Fruit fly (Drosophila melanogaster) whole organism, embryonic: ENCODE results near the gene CG7627.
A peak's percentile ranks its signal among the peaks of the same experiment; 100 is the strongest.

Experiments
- Abd-B ChIP-seq: fragments of 200-800 bp; sonication (Bioruptor generic); optimal IDR thresholded peaks from 2 replicates; lab custom pipeline; 2018; ENCODE audit warnings: missing biosample characterization, mild to moderate bottlenecking, missing genetic modification characterization, moderate library complexity
- B-H1 ChIP-seq: fragments of 200-800 bp; sonication (Bioruptor generic); IDR thresholded peaks from 3 replicates; pipeline ENCODE4 v1.3.6; 2022; ENCODE audit warnings: missing biosample characterization, missing genetic modification characterization
- BtbVII ChIP-seq: fragments of 200-800 bp; sonication (Bioruptor generic); optimal IDR thresholded peaks from 3 replicates; lab custom pipeline; 2017; ENCODE audit warnings: missing biosample characterization, mild to moderate bottlenecking, missing genetic modification characterization
- Bteb2 ChIP-seq: fragments of 200-800 bp; sonication (Bioruptor generic); optimal IDR thresholded peaks from 2 replicates; lab custom pipeline; 2016; ENCODE audit warnings: missing biosample characterization, missing genetic modification characterization
- CG11247 ChIP-seq: fragments of 200-800 bp; sonication (Bioruptor generic); IDR thresholded peaks from 2 replicates; pipeline ENCODE4 v1.3.6; 2022; ENCODE audit warnings: missing biosample characterization, missing genetic modification characterization
- CG11696 ChIP-seq: fragments of 200-800 bp; sonication (Bioruptor generic); IDR thresholded peaks from 2 replicates; pipeline ENCODE4 v1.3.6; 2022; ENCODE audit warnings: missing biosample characterization, missing genetic modification characterization
- CG1647 ChIP-seq: fragments of 200-800 bp; sonication (Bioruptor generic); optimal IDR thresholded peaks from 3 replicates; lab custom pipeline; 2016; ENCODE audit warnings: missing biosample characterization, missing genetic modification characterization
- CG16779 ChIP-seq: fragments of 200-800 bp; sonication (Bioruptor generic); IDR thresholded peaks from 2 replicates; pipeline ENCODE4 v1.3.6; 2022; ENCODE audit warnings: missing biosample characterization, missing genetic modification characterization
- CG16863 ChIP-seq: fragments of 200-800 bp; sonication (Bioruptor generic); optimal IDR thresholded peaks from 3 replicates; lab custom pipeline; 2016; ENCODE audit warnings: missing biosample characterization, missing genetic modification characterization
- CG17385 ChIP-seq: fragments of 200-800 bp; sonication (Bioruptor generic); optimal IDR thresholded peaks from 3 replicates; lab custom pipeline; 2018; ENCODE audit warnings: missing biosample characterization, mild to moderate bottlenecking, missing genetic modification characterization
- CG17802 ChIP-seq: fragments of 200-800 bp; sonication (Bioruptor generic); optimal IDR thresholded peaks from 2 replicates; lab custom pipeline; 2018; ENCODE audit warnings: missing biosample characterization, mild to moderate bottlenecking, missing genetic modification characterization, moderate library complexity
- CG3163 ChIP-seq: fragments of 200-800 bp; sonication (Bioruptor generic); optimal IDR thresholded peaks from 3 replicates; lab custom pipeline; 2016; ENCODE audit warnings: missing biosample characterization, missing genetic modification characterization
- CG33557 ChIP-seq: fragments of 200-800 bp; sonication (Bioruptor generic); optimal IDR thresholded peaks from 2 replicates; lab custom pipeline; 2019; ENCODE audit warnings: missing biosample characterization, mild to moderate bottlenecking, missing genetic modification characterization, moderate library complexity
- CG34224 ChIP-seq: fragments of 200-800 bp; sonication (Bioruptor generic); IDR thresholded peaks from 3 replicates; pipeline ENCODE4 v1.3.6; 2022; ENCODE audit warnings: missing biosample characterization, missing genetic modification characterization; ENCODE audit not compliant: partially characterized antibody
- CG3995 ChIP-seq: fragments of 200-800 bp; sonication (Bioruptor generic); optimal IDR thresholded peaks from 3 replicates; lab custom pipeline; 2016; ENCODE audit warnings: missing biosample characterization, missing genetic modification characterization
- CG4360 ChIP-seq: fragments of 200-800 bp; sonication (Bioruptor generic); IDR thresholded peaks from 2 replicates; pipeline ENCODE4 v1.3.6; 2022; ENCODE audit warnings: missing biosample characterization, missing genetic modification characterization
- CG6765 ChIP-seq: fragments of 200-800 bp; sonication (Bioruptor generic); optimal IDR thresholded peaks from 3 replicates; lab custom pipeline; 2017; ENCODE audit warnings: missing biosample characterization, mild to moderate bottlenecking, missing genetic modification characterization
- CG9876 ChIP-seq: fragments of 200-800 bp; sonication (Bioruptor generic); optimal IDR thresholded peaks from 2 replicates; lab custom pipeline; 2016; ENCODE audit warnings: missing biosample characterization, missing genetic modification characterization
- D19A ChIP-seq: fragments of 200-800 bp; optimal IDR thresholded peaks from 3 replicates; lab custom pipeline; 2019; ENCODE audit warnings: missing biosample characterization, mild to moderate bottlenecking, missing genetic modification characterization, moderate library complexity
- D19B ChIP-seq: fragments of 200-800 bp; sonication (Bioruptor generic); optimal IDR thresholded peaks from 2 replicates; lab custom pipeline; 2017; ENCODE audit warnings: missing biosample characterization, mild to moderate bottlenecking, missing genetic modification characterization
- Fer2 ChIP-seq: fragments of 200-800 bp; sonication (Bioruptor generic); optimal IDR thresholded peaks from 2 replicates; lab custom pipeline; 2018; ENCODE audit warnings: missing biosample characterization, mild to moderate bottlenecking, missing genetic modification characterization, moderate library complexity
- HHEX ChIP-seq: fragments of 200-800 bp; sonication (Bioruptor generic); optimal IDR thresholded peaks from 3 replicates; lab custom pipeline; 2017; ENCODE audit warnings: missing biosample characterization, mild to moderate bottlenecking, missing genetic modification characterization, missing genetic modification reagents
- MESR4 ChIP-seq: fragments of 200-800 bp; sonication (Bioruptor generic); optimal IDR thresholded peaks from 2 replicates; lab custom pipeline; 2018; ENCODE audit warnings: missing biosample characterization, mild to moderate bottlenecking, missing genetic modification characterization, moderate library complexity
- Meics ChIP-seq: fragments of 200-800 bp; sonication (Bioruptor generic); optimal IDR thresholded peaks from 2 replicates; lab custom pipeline; 2017; ENCODE audit warnings: missing biosample characterization, mild to moderate bottlenecking, missing genetic modification characterization
- Mes4 ChIP-seq: fragments of 200-800 bp; sonication (Bioruptor generic); optimal IDR thresholded peaks from 2 replicates; lab custom pipeline; 2016; ENCODE audit warnings: missing biosample characterization, missing genetic modification characterization
- Ptx1 ChIP-seq: fragments of 200-800 bp; sonication (Bioruptor generic); IDR thresholded peaks from 2 replicates; pipeline ENCODE4 v1.3.6; 2022; ENCODE audit warnings: missing biosample characterization, missing genetic modification characterization
- Sry-β ChIP-seq: fragments of 200-800 bp; sonication (Bioruptor generic); optimal IDR thresholded peaks from 2 replicates; lab custom pipeline; 2018; ENCODE audit warnings: missing biosample characterization, mild to moderate bottlenecking, missing genetic modification characterization, moderate library complexity
- Stat92E ChIP-seq, 3 experiments: fragments of >200 bp in 2 of 3; fragments of 200-800 bp in 1 of 3; sonication (Bioruptor generic) in 1 of 3; optimal IDR thresholded peaks; 2 replicates each; lab custom pipeline; 2017 to 2019; ENCODE audit warnings: missing biosample characterization in 3 of 3, missing genetic modification characterization in 3 of 3, mild to moderate bottlenecking in 1 of 3, moderate library complexity in 1 of 3
- Trl ChIP-seq, 3 experiments: fragments of >200 bp in 2 of 3; fragments of 200-800 bp in 1 of 3; sonication (Bioruptor generic) in 1 of 3; optimal IDR thresholded peaks; 2 replicates in 1 of 3; 3 replicates in 2 of 3; lab custom pipeline; 2016 to 2017; ENCODE audit warnings: missing biosample characterization in 1 of 3, missing genetic modification characterization in 1 of 3
- bcd ChIP-seq: fragments of 200-800 bp; sonication (Bioruptor generic); optimal IDR thresholded peaks from 2 replicates; lab custom pipeline; 2017; ENCODE audit warnings: missing biosample characterization, mild to moderate bottlenecking, missing genetic modification characterization
- bowl ChIP-seq: fragments of 200-800 bp; sonication (Bioruptor generic); IDR thresholded peaks from 2 replicates; pipeline ENCODE4 v1.3.6; 2022; ENCODE audit warnings: missing biosample characterization, missing genetic modification characterization
- croc ChIP-seq: fragments of 200-800 bp; sonication (Bioruptor generic); conservative IDR thresholded peaks from 3 replicates; pipeline ENCODE4 v1.3.6; 2022; ENCODE audit warnings: missing biosample characterization, missing genetic modification characterization
- dati ChIP-seq: fragments of 200-800 bp; sonication (Bioruptor generic); IDR thresholded peaks from 2 replicates; pipeline ENCODE4 v1.3.6; 2022; ENCODE audit warnings: missing biosample characterization, missing genetic modification characterization
- dmrt11E ChIP-seq: fragments of 200-800 bp; sonication (Bioruptor generic); optimal IDR thresholded peaks from 3 replicates; lab custom pipeline; 2018; ENCODE audit warnings: missing biosample characterization, mild to moderate bottlenecking, missing genetic modification characterization, moderate library complexity
- dmrt99B ChIP-seq: fragments of 200-800 bp; sonication (Bioruptor generic); optimal IDR thresholded peaks from 2 replicates; lab custom pipeline; 2018; ENCODE audit warnings: missing biosample characterization, mild to moderate bottlenecking, missing genetic modification characterization, moderate library complexity
- fd102C ChIP-seq: fragments of 200-800 bp; sonication (Bioruptor generic); optimal IDR thresholded peaks from 2 replicates; lab custom pipeline; 2018; ENCODE audit warnings: missing biosample characterization, mild to moderate bottlenecking, missing genetic modification characterization, moderate library complexity
- ftz-f1 ChIP-seq: fragments of 200-800 bp; sonication (Bioruptor generic); optimal IDR thresholded peaks from 2 replicates; lab custom pipeline; 2016; ENCODE audit warnings: missing biosample characterization, missing genetic modification characterization
- klu ChIP-seq: fragments of 200-800 bp; sonication (Bioruptor generic); IDR thresholded peaks from 2 replicates; pipeline ENCODE4 v1.3.6; 2022; ENCODE audit warnings: missing biosample characterization, missing genetic modification characterization
- lab ChIP-seq: fragments of 200-800 bp; sonication (Bioruptor generic); optimal IDR thresholded peaks from 3 replicates; lab custom pipeline; 2017; ENCODE audit warnings: missing biosample characterization, missing genetic modification characterization, mild to moderate bottlenecking, moderate library complexity, missing genetic modification reagents
- p53 ChIP-seq: fragments of 200-800 bp; sonication (Bioruptor generic); optimal IDR thresholded peaks from 2 replicates; lab custom pipeline; 2016; ENCODE audit warnings: missing biosample characterization, missing genetic modification characterization
- ranshi ChIP-seq: fragments of 200-800 bp; sonication (Bioruptor generic); IDR thresholded peaks from 2 replicates; pipeline ENCODE4 v1.3.6; 2022; ENCODE audit warnings: missing biosample characterization, missing genetic modification characterization
- rib ChIP-seq: fragments of 200-800 bp; sonication (Bioruptor generic); IDR thresholded peaks from 2 replicates; pipeline ENCODE4 v1.3.6; 2022; ENCODE audit warnings: missing biosample characterization, missing genetic modification characterization
- run ChIP-seq: fragments of 200-800 bp; sonication (Bioruptor generic); optimal IDR thresholded peaks from 3 replicates; lab custom pipeline; 2018; ENCODE audit warnings: missing biosample characterization, mild to moderate bottlenecking, missing genetic modification characterization
- scrt ChIP-seq: fragments of 200-800 bp; sonication (Bioruptor generic); optimal IDR thresholded peaks from 2 replicates; lab custom pipeline; 2018; ENCODE audit warnings: missing biosample characterization, mild to moderate bottlenecking, missing genetic modification characterization, moderate library complexity
- seq ChIP-seq: fragments of 200-800 bp; sonication (Bioruptor generic); IDR thresholded peaks from 2 replicates; pipeline ENCODE4 v1.3.6; 2022; ENCODE audit warnings: missing biosample characterization, missing genetic modification characterization
- sna ChIP-seq: fragments of 200-800 bp; sonication (Bioruptor generic); IDR thresholded peaks from 2 replicates; pipeline ENCODE4 v1.3.6; 2022; ENCODE audit warnings: missing biosample characterization, missing genetic modification characterization; ENCODE audit not compliant: partially characterized antibody
- sug ChIP-seq: fragments of 200-800 bp; optimal IDR thresholded peaks from 2 replicates; lab custom pipeline; 2019; ENCODE audit warnings: missing biosample characterization, mild to moderate bottlenecking, missing genetic modification characterization, moderate library complexity
- tin ChIP-seq: fragments of 200-800 bp; sonication (Bioruptor generic); optimal IDR thresholded peaks from 3 replicates; lab custom pipeline; 2016; ENCODE audit warnings: missing biosample characterization, missing genetic modification characterization
- wor ChIP-seq: fragments of 200-800 bp; sonication (Bioruptor generic); IDR thresholded peaks from 2 replicates; pipeline ENCODE4 v1.3.6; 2022; ENCODE audit warnings: missing biosample characterization, missing genetic modification characterization
- yki ChIP-seq: fragments of >200 bp; optimal IDR thresholded peaks from 3 replicates; lab custom pipeline; 2018

CG7627 gene

dm6 chr2L:8350560-8351171 lies 11.6 kb downstream of the CG7627 start (continued):
- TF ChIP-seq dati (GFP tag; lab: Robert Waterston, UW), result no peak
- no peak for TF ChIP-seq Mes4
- peak; percentile 50 for TF ChIP-seq ftz-f1 (GFP tag; lab: Kevin White, UChicago)
- no peak for TF ChIP-seq CG3163 (GFP tag; lab: Kevin White, UChicago)
- TF ChIP-seq Bteb2 (GFP tag; lab: Kevin White, UChicago), result peak; percentile 30
- TF ChIP-seq run, result no peak
- no peak for TF ChIP-seq tin (GFP tag; lab: Kevin White, UChicago)
- TF ChIP-seq wor (GFP tag; lab: Robert Waterston, UW), result no peak
- TF ChIP-seq CG34224, result no peak
- no peak for TF ChIP-seq CG3995 (GFP tag; lab: Kevin White, UChicago)
- peak; percentile 61 for TF ChIP-seq HHEX (GFP tag; lab: Kevin White, UChicago)
- peak; percentile 58 for TF ChIP-seq Meics
- no peak for TF ChIP-seq p53
- no peak for TF ChIP-seq bcd (GFP tag; lab: Kevin White, UChicago)
- TF ChIP-seq sug (tag; lab: Kevin White, UChicago), result peak; percentile 46
- no peak for TF ChIP-seq sna (GFP tag; lab: Robert Waterston, UW)
- TF ChIP-seq scrt, result peak; percentile 49
- TF ChIP-seq CG4360 (GFP tag; lab: Robert Waterston, UW), result no peak
- TF ChIP-seq klu (GFP tag; lab: Robert Waterston, UW), result no peak
- no peak for TF ChIP-seq yki (lab: Kevin White, UChicago)
- TF ChIP-seq CG11696 (GFP tag; lab: Robert Waterston, UW), result no peak
- TF ChIP-seq Stat92E (GFP tag; optimal IDR thresholded peaks at IDR 0.05; lab: Kevin White, UChicago), result no peak
- peak; percentile 10 for TF ChIP-seq CG16863
- no peak; the same call in 1 of the 2 replicates for TF ChIP-seq ranshi (GFP tag; lab: Robert Waterston, UW)
- peak; percentile 57 for TF ChIP-seq BtbVII (GFP tag; lab: Kevin White, UChicago)
- peak; percentile 55 for TF ChIP-seq CG17385 (GFP tag; lab: Kevin White, UChicago)
- TF ChIP-seq rib, result peak; percentile 33; the same call in 1 of the 2 replicates
- TF ChIP-seq CG6765 (GFP tag; lab: Kevin White, UChicago), result peak; percentile 26
- TF ChIP-seq CG33557 (GFP tag; lab: Kevin White, UChicago), result no peak
- TF ChIP-seq Abd-B (GFP tag; lab: Kevin White, UChicago), result no peak
- no peak for TF ChIP-seq CG1647 (GFP tag; lab: Kevin White, UChicago)
- TF ChIP-seq seq, result no peak
- TF ChIP-seq Fer2 (tag; lab: Kevin White, UChicago), result no peak
- TF ChIP-seq CG9876, result no peak
- TF ChIP-seq CG17802 (tag; lab: Kevin White, UChicago), result no peak
- no peak for TF ChIP-seq Ptx1 (GFP tag; lab: Robert Waterston, UW)
- no peak for TF ChIP-seq B-H1 (GFP tag; lab: Robert Waterston, UW)
- TF ChIP-seq dmrt11E, result no peak
- no peak for TF ChIP-seq CG11247 (GFP tag; lab: Robert Waterston, UW)
- no peak for TF ChIP-seq Sry-β (GFP tag; lab: Kevin White, UChicago)
- no peak for TF ChIP-seq fd102C (GFP tag; lab: Kevin White, UChicago)
- TF ChIP-seq croc, result no peak
- no peak for TF ChIP-seq MESR4
- TF ChIP-seq dmrt99B (tag; lab: Kevin White, UChicago), result peak; percentile 25
- no peak for TF ChIP-seq bowl (GFP tag; lab: Robert Waterston, UW)
- TF ChIP-seq D19A (tag; lab: Kevin White, UChicago), result no peak
- TF ChIP-seq Trl (optimal IDR thresholded peaks at IDR 0.05; lab: Kevin White, UChicago), result no peak
- TF ChIP-seq Trl (GFP tag; optimal IDR thresholded peaks at IDR 0.05; lab: Kevin White, UChicago), result peak; percentile 8
- no peak for TF ChIP-seq CG16779 (GFP tag; lab: Robert Waterston, UW)
- peak; percentile 78 for TF ChIP-seq lab
- no peak for TF ChIP-seq D19B (GFP tag; lab: Kevin White, UChicago)
